Worm (Caenorhabditis elegans) whole organism, L4 larva: ENCODE results near the gene F31B9.4.

Experiments
- D1046.2 ChIP-seq: fragments of 200-800 bp; sonication (Bioruptor generic); IDR thresholded peaks from 2 replicates; pipeline ENCODE4 v1.3.6; 2022; ENCODE audit warnings: missing genetic modification characterization, missing compliant biosample characterization
- T20F7.1 ChIP-seq: fragments of 200-800 bp; sonication (Bioruptor generic); optimal IDR thresholded peaks from 2 replicates; lab custom pipeline; 2018; ENCODE audit warnings: mild to moderate bottlenecking, missing genetic modification characterization, missing compliant biosample characterization
- Y5F2A.4 ChIP-seq: fragments of 200-800 bp; sonication (Bioruptor generic); optimal IDR thresholded peaks from 2 replicates; lab custom pipeline; 2018; ENCODE audit warnings: mild to moderate bottlenecking, missing genetic modification characterization, missing compliant biosample characterization
- ZK337.2 ChIP-seq: fragments of 200-800 bp; sonication (Bioruptor generic); IDR thresholded peaks from 2 replicates; pipeline ENCODE4 v1.3.6; 2022; ENCODE audit warnings: missing genetic modification reagents, missing genetic modification characterization, missing compliant biosample characterization
- ceh-20 ChIP-seq: fragments of 200-800 bp; sonication (Bioruptor generic); IDR thresholded peaks from 2 replicates; pipeline ENCODE4 v1.3.6; 2022; ENCODE audit warnings: missing genetic modification reagents, missing genetic modification characterization, missing compliant biosample characterization
- ceh-28 ChIP-seq: fragments of 150-350 bp; optimal IDR thresholded peaks from 2 replicates; lab custom pipeline; 2014; ENCODE audit warnings: missing biosample characterization, missing genetic modification reagents, missing genetic modification characterization
- ceh-32 ChIP-seq: sonication (generic microtip); optimal IDR thresholded peaks from 2 replicates; lab custom pipeline; 2016; ENCODE audit warnings: mild to moderate bottlenecking, missing genetic modification characterization, missing compliant biosample characterization; ENCODE audit not compliant: poor library complexity
- ceh-44 ChIP-seq: fragments of 200-800 bp; sonication (Bioruptor generic); IDR thresholded peaks from 2 replicates; pipeline ENCODE4 v1.3.6; 2022; ENCODE audit warnings: missing genetic modification reagents, missing genetic modification characterization, missing compliant biosample characterization
- ctbp-1 ChIP-seq: fragments of 200-800 bp; sonication (Bioruptor generic); IDR thresholded peaks from 2 replicates; pipeline ENCODE4 v1.3.6; 2022; ENCODE audit warnings: missing genetic modification reagents, missing genetic modification characterization, missing compliant biosample characterization
- daf-12 ChIP-seq: fragments of 150-350 bp; optimal IDR thresholded peaks from 2 replicates; lab custom pipeline; 2014; ENCODE audit warnings: missing biosample characterization, missing genetic modification reagents, missing genetic modification characterization
- daf-8 ChIP-seq: fragments of 200-800 bp; sonication (Bioruptor generic); IDR thresholded peaks from 2 replicates; pipeline ENCODE4 v1.3.6; 2022; ENCODE audit warnings: missing genetic modification characterization, missing compliant biosample characterization
- dmd-6 ChIP-seq: fragments of 200-800 bp; sonication (Bioruptor generic); IDR thresholded peaks from 2 replicates; pipeline ENCODE4 v1.3.6; 2022; ENCODE audit warnings: missing genetic modification reagents, missing genetic modification characterization, missing compliant biosample characterization
- dmd-9 ChIP-seq: fragments of 200-800 bp; sonication (Bioruptor generic); IDR thresholded peaks from 2 replicates; pipeline ENCODE4 v1.3.6; 2022; ENCODE audit warnings: missing genetic modification reagents, missing genetic modification characterization, missing compliant biosample characterization
- dpl-1 ChIP-seq: fragments of 150-350 bp; optimal IDR thresholded peaks from 2 replicates; lab custom pipeline; 2014; ENCODE audit warnings: missing biosample characterization, missing genetic modification reagents, missing genetic modification characterization
- duxl-1 ChIP-seq: sonication (generic microtip); optimal IDR thresholded peaks from 2 replicates; lab custom pipeline; 2016; ENCODE audit warnings: mild to moderate bottlenecking, missing genetic modification characterization, moderate library complexity, missing compliant biosample characterization; ENCODE audit not compliant: poor library complexity
- hlh-30 ChIP-seq: sonication (generic microtip); optimal IDR thresholded peaks from 2 replicates; lab custom pipeline; 2017; ENCODE audit warnings: antibody characterized with exemption, mild to moderate bottlenecking, missing genetic modification characterization, missing compliant biosample characterization; ENCODE audit not compliant: insufficient read depth
- lin-1 ChIP-seq: fragments of 200-800 bp; sonication (Bioruptor generic); IDR thresholded peaks from 2 replicates; pipeline ENCODE4 v1.3.6; 2022; ENCODE audit warnings: missing genetic modification reagents, missing genetic modification characterization, missing compliant biosample characterization
- lin-13 ChIP-seq: fragments of 150-350 bp; optimal IDR thresholded peaks from 2 replicates; lab custom pipeline; 2014; ENCODE audit warnings: missing biosample characterization, missing genetic modification reagents, missing genetic modification characterization
- lin-15B ChIP-seq: fragments of 150-350 bp; sonication (generic microtip); optimal IDR thresholded peaks from 3 replicates; lab custom pipeline; 2014; ENCODE audit warnings: missing biosample characterization, missing genetic modification characterization
- lsy-2 ChIP-seq, 2 experiments: fragments of 150-350 bp in 1 of 2; sonication (generic microtip) in 1 of 2; optimal IDR thresholded peaks; 2 replicates each; lab custom pipeline; 2014 to 2017; ENCODE audit warnings: missing biosample characterization in 2 of 2, missing genetic modification characterization in 2 of 2
- madf-5 ChIP-seq, 2 experiments: fragments of 200-800 bp; sonication (Bioruptor generic); IDR thresholded peaks; 2 replicates each; pipeline ENCODE4 v1.3.6; 2022; ENCODE audit warnings: missing compliant biosample characterization in 2 of 2, missing genetic modification characterization in 2 of 2
- madf-9 ChIP-seq: fragments of 200-800 bp; sonication (Bioruptor generic); conservative IDR thresholded peaks from 2 replicates; pipeline ENCODE4 v1.3.6; 2022; ENCODE audit warnings: missing genetic modification reagents, missing genetic modification characterization, missing compliant biosample characterization
- mdl-1 ChIP-seq, 2 experiments: fragments of 150-350 bp in 1 of 2; sonication (generic microtip) in 1 of 2; optimal IDR thresholded peaks; 2 replicates each; lab custom pipeline; 2014 to 2017; ENCODE audit warnings: missing biosample characterization in 2 of 2, missing genetic modification characterization in 2 of 2
- nhr-111 ChIP-seq: fragments of 200-800 bp; sonication (Bioruptor generic); optimal IDR thresholded peaks from 2 replicates; lab custom pipeline; 2018; ENCODE audit warnings: mild to moderate bottlenecking, missing genetic modification characterization, missing compliant biosample characterization
- nhr-41 ChIP-seq: fragments of 200-800 bp; sonication (Bioruptor generic); IDR thresholded peaks from 2 replicates; pipeline ENCODE4 v1.3.6; 2022; ENCODE audit warnings: missing genetic modification reagents, missing genetic modification characterization, missing compliant biosample characterization
- nhr-48 ChIP-seq: sonication (generic microtip); optimal IDR thresholded peaks from 2 replicates; lab custom pipeline; 2016; ENCODE audit warnings: mild to moderate bottlenecking, missing genetic modification characterization, missing compliant biosample characterization
- nhr-77 ChIP-seq: fragments of 150-350 bp; optimal IDR thresholded peaks from 2 replicates; lab custom pipeline; 2014; ENCODE audit warnings: missing biosample characterization, missing genetic modification characterization
- pqm-1 ChIP-seq: sonication (generic microtip); optimal IDR thresholded peaks from 2 replicates; lab custom pipeline; 2017; ENCODE audit warnings: missing biosample characterization, missing genetic modification characterization
- rbr-2 ChIP-seq: sonication (generic microtip); optimal IDR thresholded peaks from 2 replicates; lab custom pipeline; 2016; ENCODE audit warnings: missing genotype, missing genetic modification characterization, missing compliant biosample characterization
- sdz-12 ChIP-seq: fragments of 200-800 bp; sonication (Bioruptor generic); optimal IDR thresholded peaks from 2 replicates; lab custom pipeline; 2018; ENCODE audit warnings: mild to moderate bottlenecking, missing genetic modification characterization, missing compliant biosample characterization
- set-16 ChIP-seq: fragments of 200-800 bp; sonication (Bioruptor generic); IDR thresholded peaks from 2 replicates; pipeline ENCODE4 v1.3.6; 2022; ENCODE audit warnings: missing genetic modification reagents, missing genetic modification characterization, missing compliant biosample characterization
- snpc-1.2 ChIP-seq: fragments of 200-800 bp; sonication (Bioruptor generic); IDR thresholded peaks from 2 replicates; pipeline ENCODE4 v1.3.6; 2022; ENCODE audit warnings: missing genetic modification reagents, missing genetic modification characterization, missing compliant biosample characterization
- snpc-4 ChIP-seq: fragments of 150-350 bp; optimal IDR thresholded peaks from 2 replicates; lab custom pipeline; 2014; ENCODE audit warnings: missing biosample characterization, missing genetic modification characterization
- spr-3 ChIP-seq: fragments of 200-800 bp; sonication (Bioruptor generic); optimal IDR thresholded peaks from 2 replicates; lab custom pipeline; 2018; ENCODE audit warnings: mild to moderate bottlenecking, missing genetic modification characterization, missing compliant biosample characterization
- unc-62 ChIP-seq, 3 experiments: fragments of 150-350 bp in 1 of 3; sonication (generic microtip); optimal IDR thresholded peaks in 2 of 3; peaks in 1 of 3; 1 replicate in 1 of 3; 2 replicates in 2 of 3; lab custom pipeline; 2014 to 2017; ENCODE audit warnings: missing biosample characterization in 3 of 3, missing genetic modification characterization in 3 of 3, missing genetic modification reagents in 3 of 3, missing genotype in 1 of 3
- zip-2 ChIP-seq: fragments of 150-350 bp; optimal IDR thresholded peaks from 2 replicates; lab custom pipeline; 2014; ENCODE audit warnings: missing biosample characterization, missing genetic modification characterization

The F31B9.4 gene

DNA sequence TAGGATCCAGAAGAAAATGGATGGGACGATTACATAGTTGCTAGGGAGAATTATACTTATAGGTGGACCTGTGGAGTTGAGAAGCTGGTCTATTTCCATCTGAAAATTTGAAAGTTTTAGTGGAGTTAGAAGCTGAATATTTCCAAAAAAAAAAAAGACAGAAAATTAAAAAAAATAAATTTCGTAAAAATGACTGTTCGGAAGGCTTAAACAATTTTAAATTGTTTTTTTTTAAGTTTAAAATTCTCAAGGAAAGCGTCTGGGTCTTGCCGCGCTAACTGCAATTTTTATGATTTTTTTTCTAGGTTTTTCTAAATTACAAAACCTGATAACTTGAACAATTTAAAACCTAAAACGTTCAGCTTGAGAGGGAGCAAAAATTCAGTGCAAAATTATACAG lies 22.3 kb upstream of the F31B9.4 start, which contains the start of gene mrp-3:
TSS of gene mrp-3 (minus strand) at position 101 of the 400 bp plus-strand sequence.
- no peak for TF ChIP-seq nhr-41 (GFP tag; lab: Robert Waterston, UW)

DNA sequence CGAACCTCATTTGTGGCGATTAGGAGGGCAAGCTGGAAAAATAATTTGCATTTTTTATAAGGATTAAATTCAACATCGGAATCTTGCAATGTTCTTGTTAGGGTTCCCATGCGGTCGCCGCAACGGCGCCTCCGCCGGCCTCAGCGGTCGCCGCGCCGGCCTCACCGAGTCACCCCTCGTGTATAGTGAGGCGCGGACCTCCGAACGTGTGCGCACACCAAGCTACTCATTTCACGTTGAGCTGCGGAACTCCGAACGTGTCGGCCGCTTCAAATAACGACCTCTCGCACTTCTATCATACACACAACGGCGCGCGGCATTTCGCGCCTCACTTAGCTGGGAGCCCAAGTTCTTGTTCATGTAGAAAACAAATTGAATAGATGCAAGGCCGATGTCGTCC lies 21.0 kb upstream of the F31B9.4 start:
- no peak for TF ChIP-seq lin-15B
- TF ChIP-seq madf-5 (GFP tag; IDR thresholded peaks at IDR 0.05; lab: Robert Waterston, UW) = 0 out of 4 replicates have a peak, but pooled peaks of 1 of the 2 experiments have one; percentile 28
- TF ChIP-seq rbr-2 (tag; lab: Kevin White, UChicago) = no peak
- TF ChIP-seq snpc-4 (tag; lab: Kevin White, UChicago) = no peak
- TF ChIP-seq dmd-9 (GFP tag; lab: Robert Waterston, UW) = no peak
- no peak for TF ChIP-seq daf-8
- TF ChIP-seq set-16 (GFP tag; lab: Robert Waterston, UW) = peak; percentile 91
- no peak for TF ChIP-seq lsy-2 (tag; optimal IDR thresholded peaks at IDR 0.05; lab: Kevin White, UChicago)
- no peak for TF ChIP-seq zip-2 (tag; lab: Kevin White, UChicago)
- TF ChIP-seq mdl-1 (tag; optimal IDR thresholded peaks at IDR 0.05; lab: Kevin White, UChicago) = no peak
- no peak for TF ChIP-seq sdz-12 (GFP tag; lab: Kevin White, UChicago)
- no peak for TF ChIP-seq ceh-20 (GFP tag; lab: Robert Waterston, UW)
- TF ChIP-seq pqm-1 (tag; lab: Kevin White, UChicago) = no peak
- TF ChIP-seq T20F7.1 (GFP tag; lab: Kevin White, UChicago) = no peak
- TF ChIP-seq lin-1 (GFP tag; lab: Robert Waterston, UW) = no peak
- TF ChIP-seq dmd-6 = no peak
- TF ChIP-seq madf-9 (GFP tag; lab: Robert Waterston, UW) = no peak
- TF ChIP-seq snpc-1.2 (GFP tag; lab: Robert Waterston, UW) = peak; percentile 29; the same call in 1 of the 2 replicates

DNA sequence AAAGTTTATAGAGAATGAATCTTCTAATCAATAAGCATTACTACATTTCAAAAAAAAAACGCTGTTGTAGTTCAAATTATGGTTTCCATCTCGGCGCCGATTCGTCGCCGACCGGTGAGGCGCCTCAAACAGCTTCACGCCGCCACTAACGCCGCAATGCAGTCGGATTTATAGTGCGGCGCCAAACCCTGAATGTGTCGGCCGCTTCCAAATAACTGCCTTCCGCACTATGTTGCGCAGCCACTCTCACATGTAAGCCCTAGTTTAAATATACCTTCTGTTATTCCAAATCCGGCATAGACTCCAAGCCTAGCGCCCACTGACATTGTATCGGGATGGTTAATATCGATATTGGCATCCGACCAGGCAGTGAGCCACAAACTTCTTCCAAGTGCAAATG lies 16.0 kb upstream of the F31B9.4 start:
- TF ChIP-seq set-16 (GFP tag; lab: Robert Waterston, UW) (0 out of 2 replicates have a peak, but pooled peaks have one; percentile 9), lin-13 (no peak)

DNA sequence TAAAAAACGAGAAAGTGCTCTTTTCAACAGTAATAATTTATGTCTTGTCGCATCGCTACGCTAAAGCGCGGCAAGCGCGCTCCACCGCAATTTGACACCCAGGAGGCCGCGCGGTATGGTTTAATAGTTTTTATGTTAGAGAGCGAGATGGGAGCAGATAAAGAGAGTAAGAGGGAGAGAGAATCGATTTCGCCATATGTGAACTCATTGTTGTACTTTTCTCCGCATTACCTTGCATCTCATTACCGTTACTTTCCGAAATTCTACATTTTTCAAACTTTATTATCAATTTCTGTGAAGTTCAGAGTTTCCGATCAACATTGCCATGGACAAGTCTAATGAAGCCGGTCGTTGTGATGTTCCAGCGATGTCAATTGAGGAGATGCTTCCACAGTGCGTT lies 6.5 kb upstream of the F31B9.4 start, which contains the start of gene F31B9.3:
TSS of gene F31B9.3 (plus strand) at position 301 of the 400 bp plus-strand sequence.
- TF ChIP-seq ceh-28 (tag; lab: Kevin White, UChicago) = no peak
- no peak for TF ChIP-seq nhr-111 (GFP tag; lab: Kevin White, UChicago)
- TF ChIP-seq Y5F2A.4 (GFP tag; lab: Kevin White, UChicago) = no peak
- no peak for TF ChIP-seq ctbp-1
- TF ChIP-seq unc-62 (GFP tag; optimal IDR thresholded peaks at IDR 0.05 in 1 of 2; lab: Kevin White, UChicago) = no peak
- TF ChIP-seq unc-62 (tag; optimal IDR thresholded peaks at IDR 0.05; lab: Kevin White, UChicago) = no peak
- no peak for TF ChIP-seq ceh-32 (tag; lab: Kevin White, UChicago)
- no peak for TF ChIP-seq hlh-30
- TF ChIP-seq spr-3 (GFP tag; lab: Kevin White, UChicago) = no peak
- no peak for TF ChIP-seq nhr-48 (tag; lab: Kevin White, UChicago)
- no peak for TF ChIP-seq dmd-6
- no peak for TF ChIP-seq daf-12 (tag; lab: Kevin White, UChicago)
- no peak for TF ChIP-seq D1046.2
- TF ChIP-seq sdz-12 (GFP tag; lab: Kevin White, UChicago) = no peak
- no peak for TF ChIP-seq nhr-77 (tag; lab: Kevin White, UChicago)
- TF ChIP-seq ceh-44 = no peak
- no peak for TF ChIP-seq dpl-1
- no peak for TF ChIP-seq ZK337.2 (GFP tag; lab: Robert Waterston, UW)
- no peak for TF ChIP-seq duxl-1 (tag; lab: Kevin White, UChicago)
